Worm (Caenorhabditis elegans) whole organism, L2 larva: ENCODE measurements around the gene txt-18.

Source experiments
- C34F6.9 ChIP-seq: fragments of 150-350 bp; optimal IDR thresholded peaks from 2 replicates; lab custom pipeline; 2014; ENCODE audit warnings: missing biosample characterization, missing genetic modification characterization
- F13H6.1 ChIP-seq: sonication (generic microtip); optimal IDR thresholded peaks from 2 replicates; lab custom pipeline; 2016; ENCODE audit warnings: missing genetic modification characterization, missing compliant biosample characterization
- R02D3.7 ChIP-seq: fragments of 150-350 bp; optimal IDR thresholded peaks from 2 replicates; lab custom pipeline; 2014; ENCODE audit warnings: missing biosample characterization, missing genetic modification characterization
- Y55F3AM.14 ChIP-seq: fragments of 200-800 bp; sonication (Bioruptor generic); optimal IDR thresholded peaks from 2 replicates; lab custom pipeline; 2018; ENCODE audit warnings: mild to moderate bottlenecking, missing genetic modification characterization, missing compliant biosample characterization
- ZK546.5 ChIP-seq: sonication (generic microtip); optimal IDR thresholded peaks from 2 replicates; lab custom pipeline; 2017; ENCODE audit warnings: missing biosample characterization, missing genetic modification characterization
- aly-2 ChIP-seq: fragments of 150-350 bp; optimal IDR thresholded peaks from 2 replicates; lab custom pipeline; 2014; ENCODE audit warnings: missing biosample characterization, missing genetic modification characterization
- ama-1 ChIP-seq: fragments of 150-350 bp; optimal IDR thresholded peaks from 2 replicates; lab custom pipeline; 2018; ENCODE audit warnings: inconsistent platforms
- blmp-1 ChIP-seq: sonication (generic microtip); optimal IDR thresholded peaks from 2 replicates; lab custom pipeline; 2017; ENCODE audit warnings: missing genetic modification characterization, mild to moderate bottlenecking, missing compliant biosample characterization, antibody characterized with exemption, moderate library complexity; ENCODE audit not compliant: insufficient read depth
- ceh-82 ChIP-seq: fragments of 150-350 bp; optimal IDR thresholded peaks from 2 replicates; lab custom pipeline; 2014; ENCODE audit warnings: missing biosample characterization, missing genetic modification characterization
- crh-2 ChIP-seq: sonication (generic microtip); optimal IDR thresholded peaks from 2 replicates; lab custom pipeline; 2017; ENCODE audit warnings: missing biosample characterization, missing genetic modification characterization
- dmd-4 ChIP-seq: sonication (generic microtip); optimal IDR thresholded peaks from 2 replicates; lab custom pipeline; 2017; ENCODE audit warnings: missing biosample characterization, missing genetic modification characterization
- egl-27 ChIP-seq: sonication (generic microtip); optimal IDR thresholded peaks from 3 replicates; lab custom pipeline; 2017; ENCODE audit warnings: missing biosample characterization, missing genetic modification reagents, missing genetic modification characterization
- elt-1 ChIP-seq: fragments of 150-350 bp; optimal IDR thresholded peaks from 2 replicates; lab custom pipeline; 2014; ENCODE audit warnings: missing biosample characterization, missing genetic modification characterization
- fos-1 ChIP-seq: fragments of 150-350 bp; optimal IDR thresholded peaks from 2 replicates; lab custom pipeline; 2014; ENCODE audit warnings: missing biosample characterization, missing genetic modification characterization
- gmeb-1 ChIP-seq: fragments of 150-350 bp; optimal IDR thresholded peaks from 2 replicates; lab custom pipeline; 2014; ENCODE audit warnings: missing biosample characterization, missing genetic modification characterization
- lin-11 ChIP-seq: fragments of 150-350 bp; sonication (generic microtip); optimal IDR thresholded peaks from 2 replicates; lab custom pipeline; 2014; ENCODE audit warnings: missing biosample characterization, missing genetic modification characterization, inconsistent platforms, mixed read lengths
- lin-13 ChIP-seq: fragments of 150-350 bp; optimal IDR thresholded peaks from 2 replicates; lab custom pipeline; 2014; ENCODE audit warnings: missing biosample characterization, missing genetic modification reagents, missing genetic modification characterization
- lin-39 ChIP-seq: fragments of 150-350 bp; optimal IDR thresholded peaks from 2 replicates; lab custom pipeline; 2014; ENCODE audit warnings: missing biosample characterization, missing genetic modification reagents, missing genetic modification characterization
- lsy-2 ChIP-seq, 2 experiments: fragments of 150-350 bp in 1 of 2; sonication (generic microtip) in 1 of 2; optimal IDR thresholded peaks; 2 replicates each; lab custom pipeline; 2014 to 2017; ENCODE audit warnings: missing biosample characterization in 2 of 2, missing genetic modification characterization in 2 of 2
- mab-5 ChIP-seq: fragments of 150-350 bp; optimal IDR thresholded peaks from 2 replicates; lab custom pipeline; 2014; ENCODE audit warnings: missing biosample characterization, missing genetic modification characterization
- mbf-1 ChIP-seq: sonication (generic microtip); optimal IDR thresholded peaks from 2 replicates; lab custom pipeline; 2017; ENCODE audit warnings: missing biosample characterization, missing genetic modification characterization
- nhr-10 ChIP-seq: sonication (generic microtip); optimal IDR thresholded peaks from 2 replicates; lab custom pipeline; 2017; ENCODE audit warnings: missing biosample characterization, missing genetic modification characterization
- nhr-11 ChIP-seq: fragments of 150-350 bp; optimal IDR thresholded peaks from 2 replicates; lab custom pipeline; 2014; ENCODE audit warnings: missing biosample characterization, missing genetic modification characterization
- nhr-12 ChIP-seq: fragments of 150-350 bp; optimal IDR thresholded peaks from 2 replicates; lab custom pipeline; 2014; ENCODE audit warnings: missing biosample characterization, missing genetic modification characterization
- nhr-129 ChIP-seq: fragments of 150-350 bp; optimal IDR thresholded peaks from 2 replicates; lab custom pipeline; 2014; ENCODE audit warnings: missing biosample characterization, missing genetic modification characterization
- nhr-21 ChIP-seq: fragments of 150-350 bp; optimal IDR thresholded peaks from 2 replicates; lab custom pipeline; 2014; ENCODE audit warnings: missing biosample characterization, missing genetic modification characterization
- nhr-25 ChIP-seq: fragments of 150-350 bp; sonication (generic microtip); optimal IDR thresholded peaks from 3 replicates; lab custom pipeline; 2014; ENCODE audit warnings: missing biosample characterization, missing genetic modification characterization
- nhr-6 ChIP-seq: fragments of 150-350 bp; optimal IDR thresholded peaks from 2 replicates; lab custom pipeline; 2014; ENCODE audit warnings: missing biosample characterization, missing genetic modification characterization
- nhr-77 ChIP-seq: fragments of 150-350 bp; optimal IDR thresholded peaks from 2 replicates; lab custom pipeline; 2014; ENCODE audit warnings: missing biosample characterization, missing genetic modification characterization
- peb-1 ChIP-seq: fragments of 150-350 bp; optimal IDR thresholded peaks from 2 replicates; lab custom pipeline; 2014; ENCODE audit warnings: missing biosample characterization, missing genetic modification characterization
- sem-4 ChIP-seq: fragments of 150-350 bp; optimal IDR thresholded peaks from 2 replicates; lab custom pipeline; 2014; ENCODE audit warnings: missing biosample characterization, missing genetic modification reagents, missing genetic modification characterization
- skn-1 ChIP-seq: sonication (generic microtip); optimal IDR thresholded peaks from 2 replicates; lab custom pipeline; 2017; ENCODE audit warnings: missing biosample characterization, missing genetic modification characterization
- sma-3 ChIP-seq: sonication (generic microtip); optimal IDR thresholded peaks from 2 replicates; lab custom pipeline; 2016; ENCODE audit warnings: missing genetic modification reagents, missing genetic modification characterization, missing compliant biosample characterization
- sma-9 ChIP-seq, 2 experiments: fragments of 150-350 bp in 1 of 2; sonication (generic microtip) in 1 of 2; optimal IDR thresholded peaks; 2 replicates each; lab custom pipeline; 2014 to 2016; ENCODE audit warnings: missing genetic modification characterization in 2 of 2, mild to moderate bottlenecking in 1 of 2, missing biosample characterization in 1 of 2, missing compliant biosample characterization in 1 of 2, missing genetic modification reagents in 1 of 2, moderate library complexity in 1 of 2
- snpc-4 ChIP-seq: fragments of 150-350 bp; optimal IDR thresholded peaks from 2 replicates; lab custom pipeline; 2014; ENCODE audit warnings: missing biosample characterization, missing genetic modification characterization
- unc-39 ChIP-seq: fragments of 150-350 bp; optimal IDR thresholded peaks from 2 replicates; lab custom pipeline; 2014; ENCODE audit warnings: missing biosample characterization, missing genetic modification characterization
- unc-55 ChIP-seq: fragments of 150-350 bp; sonication (generic microtip); optimal IDR thresholded peaks from 3 replicates; lab custom pipeline; 2014; ENCODE audit warnings: missing biosample characterization, missing genetic modification reagents, missing genetic modification characterization
- unc-62 ChIP-seq: fragments of 150-350 bp; optimal IDR thresholded peaks from 2 replicates; lab custom pipeline; 2014; ENCODE audit warnings: missing biosample characterization, missing genetic modification reagents, missing genetic modification characterization
- zag-1 ChIP-seq: fragments of 150-350 bp; optimal IDR thresholded peaks from 2 replicates; lab custom pipeline; 2014; ENCODE audit warnings: missing biosample characterization, missing genetic modification characterization
- ztf-1 ChIP-seq: fragments of 200-800 bp; sonication (Bioruptor generic); conservative IDR thresholded peaks from 2 replicates; pipeline ENCODE4 v1.3.6; 2022; ENCODE audit warnings: missing genetic modification characterization, missing compliant biosample characterization
- ztf-11 ChIP-seq: sonication (generic microtip); optimal IDR thresholded peaks from 2 replicates; lab custom pipeline; 2017; ENCODE audit warnings: missing biosample characterization, missing genetic modification characterization
- ztf-4 ChIP-seq: fragments of 150-350 bp; optimal IDR thresholded peaks from 2 replicates; lab custom pipeline; 2014; ENCODE audit warnings: missing biosample characterization, missing genetic modification characterization

The txt-18 gene

ce11 chrII:6345195-6346158, 1.6 kb downstream of the txt-18 start, which contains the start of gene C32D5.8 (continued):
- no peak for TF ChIP-seq zag-1
- TF ChIP-seq ceh-82 = no peak
- no peak for TF ChIP-seq ZK546.5 (tag; lab: Kevin White, UChicago)
- TF ChIP-seq nhr-10 = no peak
- TF ChIP-seq lsy-2 (tag; optimal IDR thresholded peaks at IDR 0.05; lab: Kevin White, UChicago) = peak in 1 of 2 experiments; percentile 4
- TF ChIP-seq blmp-1 (tag; lab: Kevin White, UChicago) = peak; percentile 45
- TF ChIP-seq snpc-4 (tag; lab: Kevin White, UChicago) = no peak
- no peak for TF ChIP-seq lin-11
- TF ChIP-seq, all 48 proteins: peak for 11

- peak; percentile 55 for TF ChIP-seq gmeb-1 (tag; lab: Kevin White, UChicago)
- TF ChIP-seq F13H6.1 (tag; lab: Kevin White, UChicago) = peak; percentile 54
- TF ChIP-seq sem-4 = no peak
- TF ChIP-seq R02D3.7 = no peak
- TF ChIP-seq unc-55 (GFP tag; lab: Kevin White, UChicago) = peak; percentile 53
- TF ChIP-seq sma-3 (GFP tag; lab: Kevin White, UChicago) = peak; percentile 79
- TF ChIP-seq crh-2 (tag; lab: Kevin White, UChicago) = peak; percentile 79
- TF ChIP-seq blmp-1 (tag; lab: Kevin White, UChicago) = peak; percentile 20
- TF ChIP-seq skn-1 (tag; lab: Kevin White, UChicago) = peak; percentile 82
- TF ChIP-seq egl-27 = peak; percentile 25
- TF ChIP-seq nhr-11 = no peak
- TF ChIP-seq mab-5 (tag; lab: Kevin White, UChicago) = no peak
- TF ChIP-seq snpc-4 (tag; lab: Kevin White, UChicago) = no peak
- peak; percentile 37 to 83 for TF ChIP-seq lsy-2 (tag; optimal IDR thresholded peaks at IDR 0.05; lab: Kevin White, UChicago)
- TF ChIP-seq elt-1 = no peak
- peak; percentile 95 for TF ChIP-seq ztf-4 (tag; lab: Kevin White, UChicago)
- TF ChIP-seq Y55F3AM.14 (GFP tag; lab: Kevin White, UChicago) = peak; percentile 20
- peak; percentile 42 for TF ChIP-seq nhr-10
- no peak for TF ChIP-seq mbf-1 (tag; lab: Kevin White, UChicago)
- no peak for TF ChIP-seq nhr-12 (tag; lab: Kevin White, UChicago)
- peak; percentile 86 for TF ChIP-seq nhr-6
- no peak for TF ChIP-seq unc-39
- TF ChIP-seq ztf-1 (GFP tag; lab: Robert Waterston, UW) = 0 out of 2 replicates have a peak, but pooled peaks have one; percentile 66
- TF ChIP-seq ama-1 = peak; percentile 98
- peak; percentile 14 for TF ChIP-seq fos-1 (tag; lab: Kevin White, UChicago)
- TF ChIP-seq nhr-129 = peak; percentile 89
- TF ChIP-seq C34F6.9 (tag; lab: Kevin White, UChicago) = peak; percentile 78
- TF ChIP-seq nhr-21 = peak; percentile 90
- TF ChIP-seq sma-9 (GFP tag; optimal IDR thresholded peaks at IDR 0.05; lab: Kevin White, UChicago) = peak; percentile 62
- TF ChIP-seq sma-9 (tag; optimal IDR thresholded peaks at IDR 0.05; lab: Kevin White, UChicago) = no peak
- TF ChIP-seq peb-1 (tag; lab: Kevin White, UChicago) = no peak
- TF ChIP-seq nhr-25 = peak; percentile 81
- TF ChIP-seq lin-13 (GFP tag; lab: Kevin White, UChicago) = peak; percentile 73
Observed at ce11 chrII:6346551-6347079, 2.7 kb downstream of the txt-18 start.

ce11 chrII:6347341-6348118, 3.7 kb downstream of the txt-18 start, which contains the start of gene lgg-1:
lgg-1 (minus strand) TSS chrII:6347719.
- peak; percentile 36 for TF ChIP-seq Y55F3AM.14 (GFP tag; lab: Kevin White, UChicago)
- TF ChIP-seq ZK546.5 (tag; lab: Kevin White, UChicago) = no peak
- peak; percentile 83 for TF ChIP-seq blmp-1 (tag; lab: Kevin White, UChicago)
- TF ChIP-seq unc-62 = peak; percentile 14
- no peak for TF ChIP-seq skn-1 (tag; lab: Kevin White, UChicago)
- peak; percentile 55 for TF ChIP-seq fos-1 (tag; lab: Kevin White, UChicago)
- TF ChIP-seq nhr-25 = peak; percentile 55
- peak; percentile 51 for TF ChIP-seq sma-9 (GFP tag; optimal IDR thresholded peaks at IDR 0.05; lab: Kevin White, UChicago)
- TF ChIP-seq sma-9 (tag; optimal IDR thresholded peaks at IDR 0.05; lab: Kevin White, UChicago) = no peak
- TF ChIP-seq nhr-11 = no peak
- TF ChIP-seq ama-1 = peak; percentile 97
- peak; percentile 9 for TF ChIP-seq sem-4
- peak; percentile 71 for TF ChIP-seq zag-1
- TF ChIP-seq sma-3 (GFP tag; lab: Kevin White, UChicago) = peak; percentile 35
- no peak for TF ChIP-seq dmd-4 (tag; lab: Kevin White, UChicago)
- no peak for TF ChIP-seq lin-39 (tag; lab: Kevin White, UChicago)
- no peak for TF ChIP-seq nhr-77 (tag; lab: Kevin White, UChicago)
- TF ChIP-seq snpc-4 (tag; lab: Kevin White, UChicago) = no peak
- TF ChIP-seq ztf-11 (tag; lab: Kevin White, UChicago) = no peak
- TF ChIP-seq crh-2 (tag; lab: Kevin White, UChicago) = peak; percentile 51
- peak; percentile 15 for TF ChIP-seq lin-13 (GFP tag; lab: Kevin White, UChicago)
- no peak for TF ChIP-seq unc-39
- no peak for TF ChIP-seq aly-2
- peak; percentile 50 for TF ChIP-seq nhr-21
- no peak for TF ChIP-seq elt-1
- peak; percentile 48 for TF ChIP-seq nhr-6
- no peak for TF ChIP-seq ztf-4 (tag; lab: Kevin White, UChicago)
- TF ChIP-seq R02D3.7 = no peak
- peak; percentile 28 for TF ChIP-seq ceh-82
